Worm (Caenorhabditis elegans): Measurements from ENCODE around the gene dpy-7.
A peak's percentile ranks its signal among the peaks of the same experiment; 100 is the strongest.

Gene dpy-7

DNA sequence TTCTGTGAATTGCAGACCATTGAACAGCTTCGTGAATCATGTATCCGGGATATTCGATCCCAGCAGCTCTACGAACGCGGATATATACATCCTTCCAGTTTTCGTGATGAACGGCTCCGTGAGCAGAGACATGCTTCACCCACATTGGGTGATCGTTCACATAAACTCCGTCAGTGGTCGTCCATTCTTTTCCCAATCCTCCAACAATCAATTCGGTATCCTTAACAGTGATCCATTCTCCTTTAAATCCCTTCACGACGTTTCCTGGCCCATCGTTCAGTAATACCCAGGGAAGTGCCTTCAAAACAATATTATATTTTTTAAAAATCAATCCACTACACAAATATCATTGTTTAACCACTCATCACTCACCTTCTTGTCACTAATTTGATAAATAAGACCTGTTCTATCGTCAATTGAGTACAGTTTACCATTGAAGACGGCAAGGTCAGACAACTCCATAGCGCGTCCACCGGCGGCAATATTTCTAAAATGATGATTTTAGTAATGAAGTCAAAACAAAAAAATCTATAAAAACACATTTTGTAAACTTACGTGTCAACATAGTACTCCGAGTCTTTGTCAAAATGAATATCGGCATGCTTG is 31.2 kb upstream of the dpy-7 start:
- TF ChIP-seq C34F6.9 (tag; optimal IDR thresholded peaks at IDR 0.05) (no peak), nhr-129 (tag; optimal IDR thresholded peaks at IDR 0.05) (no peak), ztf-4 (tag; optimal IDR thresholded peaks at IDR 0.05) (no peak), ztf-1 (GFP tag; conservative IDR thresholded peaks at IDR 0.05) (no peak), alr-1 (tag; optimal IDR thresholded peaks at IDR 0.05) (no peak), nhr-25 (tag; optimal IDR thresholded peaks at IDR 0.05) (peak; percentile 26), ama-1 (optimal IDR thresholded peaks at IDR 0.05) (no peak), nhr-11 (tag; optimal IDR thresholded peaks at IDR 0.05) (no peak), fos-1 (tag; optimal IDR thresholded peaks at IDR 0.05) (no peak), sma-3 (GFP tag; optimal IDR thresholded peaks at IDR 0.05) (peak; percentile 34), sem-4 (tag; optimal IDR thresholded peaks at IDR 0.05) (no peak), sma-9 (GFP tag; optimal IDR thresholded peaks at IDR 0.05) (no peak), sma-9 (tag; optimal IDR thresholded peaks at IDR 0.05) (no peak), unc-55 (GFP tag; optimal IDR thresholded peaks at IDR 0.05) (no peak), mab-5 (tag; optimal IDR thresholded peaks at IDR 0.05) (no peak)

DNA sequence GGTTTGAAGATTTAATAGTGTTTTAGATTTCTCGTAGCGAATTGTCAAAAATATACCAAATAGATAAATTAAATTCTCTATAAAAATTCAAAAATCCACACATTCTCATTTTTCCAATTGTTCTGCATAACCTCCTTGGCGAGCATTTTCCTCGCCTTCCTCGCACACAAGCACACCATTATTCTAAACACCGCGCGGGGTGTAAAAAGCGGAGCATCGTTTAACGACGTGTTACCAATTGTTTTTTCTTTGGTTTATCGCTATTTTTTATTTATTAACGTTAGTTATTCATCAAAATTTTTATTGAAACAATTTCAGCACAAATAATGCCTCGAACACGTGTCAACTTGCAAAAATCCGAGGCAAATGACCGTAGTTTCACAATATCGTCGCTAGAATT is 27.4 kb upstream of the dpy-7 start, which contains the start of gene vps-52:
Gene vps-52 (plus strand): TSS at position 319 of the 400 bp plus-strand sequence.
- TF ChIP-seq unc-55 (GFP tag; optimal IDR thresholded peaks at IDR 0.05), result peak; percentile 55
- no peak for TF ChIP-seq nhr-12 (tag; optimal IDR thresholded peaks at IDR 0.05)
- TF ChIP-seq C34F6.9 (tag; optimal IDR thresholded peaks at IDR 0.05), result peak; percentile 22
- TF ChIP-seq ztf-11 (tag; optimal IDR thresholded peaks at IDR 0.05), result no peak
- no peak for TF ChIP-seq Y55F3AM.14 (GFP tag; optimal IDR thresholded peaks at IDR 0.05)
- TF ChIP-seq nhr-129 (tag; optimal IDR thresholded peaks at IDR 0.05), result peak; percentile 9

DNA sequence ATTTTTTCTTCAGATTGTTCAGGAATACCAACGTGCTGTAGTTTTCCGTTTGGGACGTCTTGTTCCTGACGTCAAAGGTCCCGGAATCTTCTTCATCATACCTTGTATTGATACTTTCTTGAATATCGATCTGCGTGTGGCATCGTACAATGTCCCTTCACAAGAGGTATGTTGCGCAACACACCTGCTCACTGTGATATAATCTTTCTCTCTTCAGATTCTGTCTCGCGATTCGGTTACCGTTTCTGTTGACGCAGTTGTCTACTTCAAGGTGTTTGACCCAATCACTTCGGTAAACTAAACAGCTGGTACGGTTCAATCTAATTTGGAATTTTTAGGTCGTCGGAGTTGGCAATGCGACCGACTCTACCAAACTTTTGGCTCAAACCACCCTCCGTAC is 25.8 kb upstream of the dpy-7 start:
- no peak for TF ChIP-seq nhr-12 (tag; optimal IDR thresholded peaks at IDR 0.05)
- no peak for TF ChIP-seq elt-3 (tag; optimal IDR thresholded peaks at IDR 0.05)
- no peak for TF ChIP-seq unc-55 (GFP tag; optimal IDR thresholded peaks at IDR 0.05)
- no peak for TF ChIP-seq mbf-1 (tag; optimal IDR thresholded peaks at IDR 0.05)
- TF ChIP-seq blmp-1 (tag; optimal IDR thresholded peaks at IDR 0.05; ENCODE audit: insufficient read depth), result no peak
- no peak for TF ChIP-seq C34F6.9 (tag; optimal IDR thresholded peaks at IDR 0.05)
- no peak for TF ChIP-seq gmeb-1 (tag; optimal IDR thresholded peaks at IDR 0.05)
- no peak for TF ChIP-seq nhr-21 (tag; optimal IDR thresholded peaks at IDR 0.05)
- TF ChIP-seq zag-1 (tag; optimal IDR thresholded peaks at IDR 0.05), result no peak
- TF ChIP-seq dmd-4 (tag; optimal IDR thresholded peaks at IDR 0.05), result no peak
- TF ChIP-seq sem-4 (tag; optimal IDR thresholded peaks at IDR 0.05), result no peak
- no peak for TF ChIP-seq nhr-77 (tag; optimal IDR thresholded peaks at IDR 0.05)
- TF ChIP-seq snpc-4 (tag; optimal IDR thresholded peaks at IDR 0.05), result no peak
- TF ChIP-seq unc-62 (GFP tag; optimal IDR thresholded peaks at IDR 0.05), result no peak
- no peak for TF ChIP-seq nhr-25 (tag; optimal IDR thresholded peaks at IDR 0.05)
- TF ChIP-seq nhr-237 (tag; optimal IDR thresholded peaks at IDR 0.05), result no peak
- TF ChIP-seq egl-27 (tag; optimal IDR thresholded peaks at IDR 0.05), result no peak

DNA sequence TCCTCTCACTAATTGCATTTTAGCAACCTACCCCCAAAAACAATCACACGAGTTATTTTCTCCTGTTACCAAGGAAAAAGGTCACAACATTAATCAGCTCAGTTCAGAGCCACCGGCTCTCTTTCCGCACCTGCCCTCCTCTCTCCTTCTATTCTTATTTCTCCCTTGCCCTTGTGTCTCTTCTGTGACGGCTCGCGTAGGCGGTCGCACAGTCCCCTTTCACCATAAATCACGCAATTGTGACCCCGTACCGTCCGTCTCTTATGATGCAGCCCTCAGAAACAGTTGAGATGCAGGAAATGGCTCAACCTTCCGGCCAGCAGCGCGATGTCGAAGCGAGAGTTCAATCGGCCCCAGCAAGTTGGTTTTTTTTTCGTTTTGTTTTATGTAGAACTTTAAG is 25.0 kb upstream of the dpy-7 start, which contains the start of gene sto-1:
Gene sto-1 (plus strand): TSS at position 200 of the 400 bp plus-strand sequence.
- TF ChIP-seq mab-5 (tag; optimal IDR thresholded peaks at IDR 0.05), result no peak
- TF ChIP-seq unc-39 (tag; optimal IDR thresholded peaks at IDR 0.05), result no peak
- no peak for TF ChIP-seq nhr-6 (tag; optimal IDR thresholded peaks at IDR 0.05)
- TF ChIP-seq mdl-1 (tag; optimal IDR thresholded peaks at IDR 0.05), result no peak
- no peak for TF ChIP-seq crh-2 (tag; optimal IDR thresholded peaks at IDR 0.05)
- TF ChIP-seq elt-3 (tag; optimal IDR thresholded peaks at IDR 0.05), result no peak
- TF ChIP-seq ceh-16 (tag; optimal IDR thresholded peaks at IDR 0.05), result no peak
- no peak for TF ChIP-seq mbf-1 (tag; optimal IDR thresholded peaks at IDR 0.05)
- no peak for TF ChIP-seq gmeb-1 (tag; optimal IDR thresholded peaks at IDR 0.05)
- no peak for TF ChIP-seq snpc-4 (tag; optimal IDR thresholded peaks at IDR 0.05)
- no peak for TF ChIP-seq ama-1 (optimal IDR thresholded peaks at IDR 0.05)
- TF ChIP-seq lsy-2 (tag; optimal IDR thresholded peaks at IDR 0.05), result no peak
- no peak for TF ChIP-seq nhr-77 (tag; optimal IDR thresholded peaks at IDR 0.05)
- no peak for TF ChIP-seq nhr-237 (tag; optimal IDR thresholded peaks at IDR 0.05)
- TF ChIP-seq nhr-21 (tag; optimal IDR thresholded peaks at IDR 0.05), result no peak
- TF ChIP-seq F13H6.1 (tag; optimal IDR thresholded peaks at IDR 0.05), result no peak
- no peak for TF ChIP-seq unc-55 (GFP tag; optimal IDR thresholded peaks at IDR 0.05)
- TF ChIP-seq peb-1 (tag; optimal IDR thresholded peaks at IDR 0.05), result no peak
- TF ChIP-seq unc-62 (GFP tag; optimal IDR thresholded peaks at IDR 0.05), result no peak

Measured in whole organism, L2 larva.